Worm (Caenorhabditis elegans) whole organism, L1 larva: ENCODE measurements around the gene dpy-17.

ENCODE experiments used
- C04F5.9 ChIP-seq: sonication (generic microtip); optimal IDR thresholded peaks from 2 replicates; lab custom pipeline; 2016; ENCODE audit warnings: missing genetic modification characterization, missing compliant biosample characterization
- C16A3.4 ChIP-seq: fragments of 150-350 bp; optimal IDR thresholded peaks from 2 replicates; lab custom pipeline; 2014; ENCODE audit warnings: missing biosample characterization, missing genetic modification characterization
- F16B12.6 ChIP-seq: fragments of 150-350 bp; optimal IDR thresholded peaks from 2 replicates; lab custom pipeline; 2014; ENCODE audit warnings: missing biosample characterization, missing genetic modification characterization
- alr-1 ChIP-seq: fragments of 200-800 bp; sonication (Bioruptor generic); optimal IDR thresholded peaks from 2 replicates; lab custom pipeline; 2018; ENCODE audit warnings: borderline replicate concordance, mild to moderate bottlenecking, missing genetic modification characterization, missing compliant biosample characterization
- aly-2 ChIP-seq: fragments of 150-350 bp; optimal IDR thresholded peaks from 2 replicates; lab custom pipeline; 2014; ENCODE audit warnings: missing biosample characterization, missing genetic modification characterization
- blmp-1 ChIP-seq: fragments of 150-350 bp; optimal IDR thresholded peaks from 2 replicates; lab custom pipeline; 2014; ENCODE audit warnings: missing biosample characterization, missing genetic modification characterization
- ceh-63 ChIP-seq: fragments of 200-800 bp; sonication (Bioruptor generic); optimal IDR thresholded peaks from 2 replicates; lab custom pipeline; 2018; ENCODE audit warnings: mild to moderate bottlenecking, missing genetic modification characterization, missing compliant biosample characterization
- ceh-88 ChIP-seq: fragments of 200-800 bp; sonication (Bioruptor generic); IDR thresholded peaks from 2 replicates; pipeline ENCODE4 v1.3.6; 2022; ENCODE audit warnings: missing genetic modification characterization, missing compliant biosample characterization
- dpl-1 ChIP-seq, 3 experiments: fragments of 150-350 bp in 2 of 3; sonication (generic microtip) in 1 of 3; optimal IDR thresholded peaks; 2 replicates each; lab custom pipeline; 2014 to 2017; ENCODE audit warnings: missing biosample characterization in 3 of 3, missing genetic modification characterization in 3 of 3, missing genetic modification reagents in 3 of 3
- dsc-1 ChIP-seq: sonication (generic microtip); optimal IDR thresholded peaks from 2 replicates; lab custom pipeline; 2016; ENCODE audit warnings: mild to moderate bottlenecking, missing genetic modification characterization, missing compliant biosample characterization
- efl-1 ChIP-seq, 4 experiments: fragments of 150-350 bp; optimal IDR thresholded peaks in 3 of 4; peaks in 1 of 4; 1 replicate in 1 of 4; 2 replicates in 3 of 4; lab custom pipeline; 2014; ENCODE audit warnings: missing biosample characterization in 2 of 4, missing genetic modification characterization in 2 of 4, missing genetic modification reagents in 2 of 4
- efl-3 ChIP-seq: fragments of 200-800 bp; sonication (Bioruptor generic); optimal IDR thresholded peaks from 2 replicates; lab custom pipeline; 2018; ENCODE audit warnings: mild to moderate bottlenecking, missing genetic modification characterization, missing compliant biosample characterization
- elt-3 ChIP-seq, 6 experiments: fragments of 150-350 bp in 1 of 6; sonication (generic microtip); optimal IDR thresholded peaks; 2 replicates each; lab custom pipeline; 2017 to 2018; ENCODE audit warnings: missing biosample characterization in 6 of 6, missing genetic modification characterization in 6 of 6, inconsistent platforms in 1 of 6
- fkh-10 ChIP-seq: sonication (generic microtip); optimal IDR thresholded peaks from 2 replicates; lab custom pipeline; 2017; ENCODE audit warnings: missing biosample characterization, missing genetic modification reagents, missing genetic modification characterization
- fkh-4 ChIP-seq: sonication (generic microtip); optimal IDR thresholded peaks from 2 replicates; lab custom pipeline; 2016; ENCODE audit warnings: missing compliant biosample characterization, missing genetic modification characterization, borderline replicate concordance
- hlh-17 ChIP-seq: fragments of 200-800 bp; sonication (Bioruptor generic); optimal IDR thresholded peaks from 2 replicates; lab custom pipeline; 2018; ENCODE audit warnings: missing genetic modification characterization, mild to moderate bottlenecking, missing compliant biosample characterization, moderate library complexity, borderline replicate concordance
- hlh-4 ChIP-seq: sonication (generic microtip); optimal IDR thresholded peaks from 2 replicates; lab custom pipeline; 2016; ENCODE audit warnings: mild to moderate bottlenecking, missing genetic modification characterization, missing compliant biosample characterization
- hpl-2 ChIP-seq: fragments of 150-350 bp; optimal IDR thresholded peaks from 2 replicates; lab custom pipeline; 2014; ENCODE audit warnings: missing biosample characterization, missing genetic modification reagents, missing genetic modification characterization
- jun-1 ChIP-seq: fragments of 150-350 bp; optimal IDR thresholded peaks from 2 replicates; lab custom pipeline; 2014; ENCODE audit warnings: missing biosample characterization, missing genetic modification reagents, missing genetic modification characterization
- lin-15B ChIP-seq: fragments of 150-350 bp; sonication (generic microtip); optimal IDR thresholded peaks from 3 replicates; lab custom pipeline; 2014; ENCODE audit warnings: missing biosample characterization, missing genetic modification characterization
- lin-35 ChIP-seq, 2 experiments: fragments of 150-350 bp; optimal IDR thresholded peaks; 2 replicates each; lab custom pipeline; 2014; ENCODE audit warnings: missing biosample characterization in 2 of 2, missing genetic modification characterization in 2 of 2, missing genetic modification reagents in 2 of 2
- lin-39 ChIP-seq: fragments of 150-350 bp; optimal IDR thresholded peaks from 2 replicates; lab custom pipeline; 2014; ENCODE audit warnings: missing biosample characterization, missing genetic modification reagents, missing genetic modification characterization
- lsy-2 ChIP-seq, 2 experiments: fragments of 150-350 bp; optimal IDR thresholded peaks; 2 replicates each; lab custom pipeline; 2014; ENCODE audit warnings: missing biosample characterization in 2 of 2, missing genetic modification characterization in 2 of 2
- mab-9 ChIP-seq: fragments of 200-800 bp; sonication (Bioruptor generic); IDR thresholded peaks from 2 replicates; pipeline ENCODE4 v1.3.6; 2022; ENCODE audit warnings: missing genetic modification reagents, missing genetic modification characterization, missing compliant biosample characterization
- mep-1 ChIP-seq: fragments of 150-350 bp; optimal IDR thresholded peaks from 2 replicates; lab custom pipeline; 2014; ENCODE audit warnings: missing biosample characterization, missing genetic modification characterization
- nhr-20 ChIP-seq: sonication (generic microtip); optimal IDR thresholded peaks from 2 replicates; lab custom pipeline; 2016; ENCODE audit warnings: mild to moderate bottlenecking, missing genetic modification characterization, missing compliant biosample characterization
- nhr-28 ChIP-seq: fragments of 150-350 bp; optimal IDR thresholded peaks from 2 replicates; lab custom pipeline; 2014; ENCODE audit warnings: missing biosample characterization, missing genetic modification characterization
- nhr-71 ChIP-seq: sonication (generic microtip); optimal IDR thresholded peaks from 2 replicates; lab custom pipeline; 2016; ENCODE audit warnings: mild to moderate bottlenecking, missing genetic modification characterization, moderate library complexity, missing compliant biosample characterization
- nhr-77 ChIP-seq: fragments of 150-350 bp; optimal IDR thresholded peaks from 2 replicates; lab custom pipeline; 2014; ENCODE audit warnings: missing biosample characterization, missing genetic modification characterization
- nhr-90 ChIP-seq: sonication (generic microtip); optimal IDR thresholded peaks from 2 replicates; lab custom pipeline; 2016; ENCODE audit warnings: mild to moderate bottlenecking, missing genetic modification characterization, missing compliant biosample characterization; ENCODE audit not compliant: poor library complexity
- pqm-1 ChIP-seq: sonication (generic microtip); optimal IDR thresholded peaks from 3 replicates; lab custom pipeline; 2017; ENCODE audit warnings: missing biosample characterization, missing genetic modification characterization
- rnt-1 ChIP-seq: sonication (generic microtip); optimal IDR thresholded peaks from 2 replicates; lab custom pipeline; 2016; ENCODE audit warnings: mild to moderate bottlenecking, missing genetic modification characterization, moderate library complexity, missing compliant biosample characterization
- skn-1 ChIP-seq: fragments of 150-350 bp; optimal IDR thresholded peaks from 2 replicates; lab custom pipeline; 2014; ENCODE audit warnings: missing biosample characterization, missing genetic modification characterization
- snpc-4 ChIP-seq: fragments of 150-350 bp; optimal IDR thresholded peaks from 2 replicates; lab custom pipeline; 2014; ENCODE audit warnings: missing biosample characterization, missing genetic modification characterization
- snu-23 ChIP-seq: sonication (generic microtip); optimal IDR thresholded peaks from 2 replicates; lab custom pipeline; 2016; ENCODE audit warnings: missing genetic modification characterization, missing compliant biosample characterization
- sox-4 ChIP-seq: sonication (generic microtip); optimal IDR thresholded peaks from 2 replicates; lab custom pipeline; 2016; ENCODE audit warnings: missing genetic modification characterization, missing compliant biosample characterization
- sptf-1 ChIP-seq: fragments of 150-350 bp; optimal IDR thresholded peaks from 2 replicates; lab custom pipeline; 2014; ENCODE audit warnings: missing biosample characterization, missing genetic modification characterization
- sup-37 ChIP-seq: fragments of 200-800 bp; sonication (Bioruptor generic); optimal IDR thresholded peaks from 2 replicates; lab custom pipeline; 2018; ENCODE audit warnings: mild to moderate bottlenecking, missing genetic modification characterization, missing compliant biosample characterization
- tbx-2 ChIP-seq: sonication (generic microtip); optimal IDR thresholded peaks from 2 replicates; lab custom pipeline; 2016; ENCODE audit warnings: missing genetic modification characterization, missing compliant biosample characterization
- unc-130 ChIP-seq: fragments of 150-350 bp; optimal IDR thresholded peaks from 2 replicates; lab custom pipeline; 2017; ENCODE audit warnings: missing biosample characterization, missing genetic modification characterization, inconsistent platforms
- unc-62 ChIP-seq: fragments of 150-350 bp; optimal IDR thresholded peaks from 2 replicates; lab custom pipeline; 2014; ENCODE audit warnings: missing biosample characterization, missing genetic modification reagents, missing genetic modification characterization
- unc-98 ChIP-seq: fragments of 200-800 bp; sonication (Bioruptor generic); IDR thresholded peaks from 2 replicates; pipeline ENCODE4 v1.3.6; 2022; ENCODE audit warnings: missing genetic modification characterization, missing compliant biosample characterization
- vab-15 ChIP-seq: sonication (generic microtip); optimal IDR thresholded peaks from 2 replicates; lab custom pipeline; 2017; ENCODE audit warnings: missing genotype, mild to moderate bottlenecking, missing genetic modification characterization, missing compliant biosample characterization

The dpy-17 gene

DNA sequence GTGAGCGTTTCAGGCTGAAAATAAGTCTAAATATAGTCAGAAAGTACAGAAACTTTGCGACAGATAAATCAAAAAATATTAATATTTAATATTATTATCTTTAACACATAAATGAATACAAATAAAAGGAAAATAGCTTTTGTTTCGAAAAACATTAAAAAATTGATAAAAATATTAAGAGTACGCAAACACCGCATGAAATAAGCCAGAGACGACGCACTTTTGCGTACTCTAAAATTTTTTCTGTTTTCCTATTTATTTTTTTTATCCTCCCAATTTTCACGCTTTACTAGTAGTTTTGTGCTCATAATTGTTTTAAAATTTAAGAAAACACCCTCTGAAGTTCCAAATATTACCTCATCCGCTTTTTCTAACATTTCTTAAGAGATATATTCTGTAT, 46.0 kb downstream of the dpy-17 start, which contains the start of the genes rbm-42 and grwd-1:
Gene rbm-42 (minus strand): TSS at position 93 of the 400 bp plus-strand sequence.
Gene grwd-1 (plus strand): TSS at position 328 of the 400 bp plus-strand sequence.
- TF ChIP-seq mab-9 (no peak), fkh-4 (tag; lab: Kevin White, UChicago) (no peak), unc-130 (tag; lab: Kevin White, UChicago) (no peak), sox-4 (tag; lab: Kevin White, UChicago) (no peak), nhr-20 (tag; lab: Kevin White, UChicago) (no peak), unc-98 (GFP tag; lab: Robert Waterston, UW) (no peak), lin-15B (no peak), F16B12.6 (tag; lab: Kevin White, UChicago) (peak; percentile 83), lsy-2 (tag; optimal IDR thresholded peaks at IDR 0.05; lab: Kevin White, UChicago) (peak; percentile 27 to 66), hlh-17 (GFP tag; lab: Kevin White, UChicago) (no peak), dpl-1 (GFP tag; optimal IDR thresholded peaks at IDR 0.05; lab: Kevin White, UChicago) (peak in 2 of 3 experiments; percentile 49 to 57), nhr-71 (tag; lab: Kevin White, UChicago) (no peak), alr-1 (tag; lab: Kevin White, UChicago) (no peak), rnt-1 (tag; lab: Kevin White, UChicago) (no peak), lin-35 (GFP tag; optimal IDR thresholded peaks at IDR 0.05; lab: Kevin White, UChicago) (peak; percentile 21 to 57), jun-1 (tag; lab: Kevin White, UChicago) (no peak), pqm-1 (tag; lab: Kevin White, UChicago) (no peak), blmp-1 (tag; lab: Kevin White, UChicago) (peak; percentile 15), nhr-77 (tag; lab: Kevin White, UChicago) (no peak), snpc-4 (no peak), ceh-63 (GFP tag; lab: Kevin White, UChicago) (no peak), efl-3 (GFP tag; lab: Kevin White, UChicago) (no peak), C04F5.9 (tag; lab: Kevin White, UChicago) (no peak), sup-37 (GFP tag; lab: Kevin White, UChicago) (no peak), nhr-28 (no peak), tbx-2 (tag; lab: Kevin White, UChicago) (peak; percentile 42), sptf-1 (no peak), hlh-4 (tag; lab: Kevin White, UChicago) (no peak), fkh-10 (GFP tag; lab: Kevin White, UChicago) (no peak), mep-1 (tag; lab: Kevin White, UChicago) (peak; percentile 62), efl-1 (optimal IDR thresholded peaks at IDR 0.05; lab: Kevin White, UChicago) (peak; percentile 32 to 43), efl-1 (GFP tag; optimal IDR thresholded peaks at IDR 0.05 in 1 of 2; lab: Kevin White, UChicago) (peak; percentile 58 to 76), dsc-1 (tag; lab: Kevin White, UChicago) (no peak), skn-1 (tag; lab: Kevin White, UChicago) (peak; percentile 20), elt-3 (tag; optimal IDR thresholded peaks at IDR 0.05; lab: Kevin White, UChicago) (no peak), nhr-90 (tag; lab: Kevin White, UChicago) (no peak), aly-2 (no peak), C16A3.4 (peak; percentile 8), hpl-2 (GFP tag; lab: Kevin White, UChicago) (no peak), ceh-88 (GFP tag; lab: Robert Waterston, UW) (no peak), unc-62 (GFP tag; lab: Kevin White, UChicago) (no peak), snu-23 (GFP tag; lab: Kevin White, UChicago) (peak; percentile 30), lin-39 (no peak), vab-15 (tag; lab: Kevin White, UChicago) (no peak)
